Worm (Caenorhabditis elegans): ENCODE results near the gene tir-1.
A peak's percentile ranks its signal among the peaks of the same experiment; 100 is the strongest.

ce11 chrIII:3898354-3898753 lies 3.1 kb downstream of the tir-1 start:
- peak; percentile 43 for TF ChIP-seq ceh-36 (tag; optimal IDR thresholded peaks at IDR 0.05)
- no peak for TF ChIP-seq sea-1 (GFP tag; conservative IDR thresholded peaks at IDR 0.05)
- no peak for TF ChIP-seq ama-1 (optimal IDR thresholded peaks at IDR 0.05)
- TF ChIP-seq ets-7 (tag; optimal IDR thresholded peaks at IDR 0.05), result no peak
- no peak for TF ChIP-seq flt-1 (GFP tag; IDR thresholded peaks at IDR 0.05)
- no peak for TF ChIP-seq tbx-11 (GFP tag; IDR thresholded peaks at IDR 0.05)

Data from whole organism, early embryonic.